Fruit fly (Drosophila melanogaster) whole organism, prepupa: ENCODE measurements around the gene mahe.

Source experiments
- CG11902 ChIP-seq: fragments of 200-800 bp; sonication (Bioruptor generic); optimal IDR thresholded peaks from 3 replicates; lab custom pipeline; 2016; ENCODE audit warnings: missing biosample characterization, missing genetic modification characterization
- CG15336 ChIP-seq: fragments of 200-800 bp; sonication (Bioruptor generic); IDR thresholded peaks from 2 replicates; pipeline ENCODE4 v1.3.6; 2022; ENCODE audit warnings: missing biosample characterization, missing genetic modification characterization
- CG3919 ChIP-seq: fragments of 200-800 bp; sonication (Bioruptor generic); optimal IDR thresholded peaks from 3 replicates; lab custom pipeline; 2016; ENCODE audit warnings: missing biosample characterization, missing genetic modification characterization
- CG6808 ChIP-seq: fragments of 200-800 bp; sonication (Bioruptor generic); optimal IDR thresholded peaks from 3 replicates; lab custom pipeline; 2017; ENCODE audit warnings: missing biosample characterization, missing genetic modification characterization, mild to moderate bottlenecking, moderate library complexity, missing genetic modification reagents
- CG7368 ChIP-seq: fragments of 200-800 bp; sonication (Bioruptor generic); optimal IDR thresholded peaks from 3 replicates; lab custom pipeline; 2016; ENCODE audit warnings: missing biosample characterization, missing genetic modification characterization
- CG8119 ChIP-seq: fragments of 200-800 bp; sonication (Bioruptor generic); IDR thresholded peaks from 3 replicates; pipeline ENCODE4 v1.3.6; 2022; ENCODE audit warnings: missing biosample characterization, missing genetic modification characterization
- Hr38 ChIP-seq: sonication (Bioruptor generic); optimal IDR thresholded peaks from 2 replicates; lab custom pipeline; 2016; ENCODE audit warnings: missing biosample characterization, missing genetic modification characterization
- Sox14 ChIP-seq: fragments of 200-800 bp; sonication (Bioruptor generic); optimal IDR thresholded peaks from 3 replicates; lab custom pipeline; 2016; ENCODE audit warnings: missing biosample characterization, missing genetic modification characterization
- esn ChIP-seq: fragments of 200-800 bp; sonication (Bioruptor generic); optimal IDR thresholded peaks from 2 replicates; lab custom pipeline; 2016; ENCODE audit warnings: missing biosample characterization, mild to moderate bottlenecking, missing genetic modification characterization, moderate library complexity
- lz ChIP-seq: fragments of 200-800 bp; sonication (Bioruptor generic); optimal IDR thresholded peaks from 3 replicates; lab custom pipeline; 2016; ENCODE audit warnings: missing biosample characterization, missing genetic modification characterization
- pdm3 ChIP-seq: fragments of 200-800 bp; sonication (Bioruptor generic); optimal IDR thresholded peaks from 3 replicates; lab custom pipeline; 2016; ENCODE audit warnings: missing biosample characterization, missing genetic modification characterization

DNA sequence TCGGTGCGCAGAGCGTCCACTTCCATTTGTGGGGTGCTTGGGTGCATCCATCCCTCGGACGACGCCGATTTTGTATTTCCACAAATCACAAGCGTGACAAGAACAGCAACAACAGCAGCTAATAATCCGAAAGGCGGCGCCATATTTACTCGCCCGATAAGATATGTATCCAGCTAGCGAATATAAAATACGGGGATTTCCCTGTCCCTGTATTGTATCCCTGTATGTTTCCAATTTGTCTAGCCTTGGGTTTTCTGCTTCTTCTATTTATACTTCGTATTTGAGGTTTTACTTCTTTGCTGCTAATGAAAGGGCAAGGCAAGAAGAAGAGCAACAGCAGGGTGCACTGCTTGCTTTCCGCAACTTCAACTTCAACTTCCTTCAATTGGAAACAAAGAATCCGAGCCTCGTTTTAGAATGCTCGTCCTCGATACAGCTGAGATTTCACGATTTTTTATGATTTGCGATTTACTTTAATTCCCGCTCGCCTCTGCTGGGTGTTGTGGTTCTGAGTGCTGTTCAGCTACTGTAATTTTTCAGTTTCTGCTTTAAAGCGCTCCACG, 13.1 kb upstream of the mahe start:
- TF ChIP-seq CG3919 (GFP tag; lab: Kevin White, UChicago) (no peak), Hr38 (GFP tag; lab: Kevin White, UChicago) (no peak), CG7368 (GFP tag; lab: Kevin White, UChicago) (no peak), CG11902 (GFP tag; lab: Kevin White, UChicago) (no peak), CG8119 (GFP tag; lab: Robert Waterston, UW) (no peak), CG6808 (GFP tag; lab: Kevin White, UChicago) (no peak), Sox14 (GFP tag; lab: Kevin White, UChicago) (no peak), lz (GFP tag; lab: Kevin White, UChicago) (no peak), pdm3 (GFP tag; lab: Kevin White, UChicago) (no peak), CG15336 (GFP tag; lab: Robert Waterston, UW) (no peak), esn (GFP tag; lab: Kevin White, UChicago) (no peak)
